Worm (Caenorhabditis elegans): ENCODE data around the gene srd-27.
"Not testable (repeated sequence)": the region's sequence is repeated elsewhere in the genome, so short reads cannot be mapped to it uniquely, and the experiment has no call there.

DNA sequence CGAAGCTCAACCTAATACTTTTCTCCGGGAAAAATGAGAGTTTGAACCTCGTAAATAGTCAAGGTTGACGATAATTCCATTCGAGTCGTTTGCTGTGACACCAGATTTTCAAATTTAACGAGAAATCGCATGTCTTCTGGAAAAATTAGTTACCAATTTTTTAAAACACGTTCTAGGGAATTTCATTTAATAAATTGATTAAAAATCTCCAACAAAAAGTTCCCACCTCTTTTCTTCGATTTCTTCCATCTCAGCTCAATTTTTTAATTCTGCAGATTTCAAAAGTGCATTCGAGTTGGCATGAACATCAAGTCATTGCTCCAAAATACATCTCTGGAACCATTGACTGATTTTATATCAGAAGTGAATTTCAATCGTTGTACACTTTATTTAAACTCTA lies 8.8 kb downstream of the srd-27 start, which contains the start of gene nhr-282:
- TF ChIP-seq lsy-2 (tag; optimal IDR thresholded peaks at IDR 0.05); ceh-39 (tag; optimal IDR thresholded peaks at IDR 0.05); blmp-1 (tag; optimal IDR thresholded peaks at IDR 0.05); ces-1 (GFP tag; optimal IDR thresholded peaks at IDR 0.05): not testable (repeated sequence)
